Worm (Caenorhabditis elegans): ENCODE data around the gene nlp-60.

Gene nlp-60

ce11 chrIV:8691486-8691885 lies 12.4 kb upstream of the nlp-60 start, which contains the start of the genes hst-1 and ints-6:
Gene hst-1 (minus strand): TSS chrIV:8691513.
Gene ints-6 (plus strand): TSS chrIV:8691745.
- TF ChIP-seq nhr-23 (tag; optimal IDR thresholded peaks at IDR 0.05), result peak; percentile 13
- no peak for TF ChIP-seq nhr-25 (tag; optimal IDR thresholded peaks at IDR 0.05)
- TF ChIP-seq unc-39 (tag; optimal IDR thresholded peaks at IDR 0.05), result no peak
- peak; percentile 55 for TF ChIP-seq pha-4 (tag; optimal IDR thresholded peaks at IDR 0.05)
- peak; percentile 29 for TF ChIP-seq hmg-11 (tag; optimal IDR thresholded peaks at IDR 0.05)
- peak; percentile 8 for TF ChIP-seq lin-15B (tag; optimal IDR thresholded peaks at IDR 0.05)

- TF ChIP-seq nfya-1 (tag; optimal IDR thresholded peaks at IDR 0.05; ENCODE audit: insufficient read depth), result peak; percentile 84
- TF ChIP-seq unc-62 (GFP tag; optimal IDR thresholded peaks at IDR 0.05), result no peak
- peak; percentile 23 for TF ChIP-seq ceh-82 (tag; optimal IDR thresholded peaks at IDR 0.05)
- TF ChIP-seq mml-1 (tag; optimal IDR thresholded peaks at IDR 0.05), result no peak
- no peak for TF ChIP-seq ceh-16 (tag; optimal IDR thresholded peaks at IDR 0.05)
- no peak for TF ChIP-seq fkh-2 (tag; optimal IDR thresholded peaks at IDR 0.05)
- no peak for TF ChIP-seq ztf-4 (tag; optimal IDR thresholded peaks at IDR 0.05)
- TF ChIP-seq elt-2 (tag; optimal IDR thresholded peaks at IDR 0.05), result peak; percentile 42
- peak; percentile 89 for TF ChIP-seq lin-15B (tag; optimal IDR thresholded peaks at IDR 0.05)
- no peak for TF ChIP-seq ZK546.5 (tag; optimal IDR thresholded peaks at IDR 0.05)
- TF ChIP-seq pqm-1 (tag; optimal IDR thresholded peaks at IDR 0.05), result peak; percentile 62
- no peak for TF ChIP-seq egl-27 (tag; optimal IDR thresholded peaks at IDR 0.05)
- TF ChIP-seq elt-3 (tag; optimal IDR thresholded peaks at IDR 0.05), result no peak
- peak; percentile 79 for TF ChIP-seq nhr-43 (tag; optimal IDR thresholded peaks at IDR 0.05; ENCODE audit: poor library complexity, severe bottlenecking)
- no peak for TF ChIP-seq ceh-9 (tag; optimal IDR thresholded peaks at IDR 0.05)
- peak; percentile 49 for TF ChIP-seq tbx-2 (tag; optimal IDR thresholded peaks at IDR 0.05)
- TF ChIP-seq nhr-23 (tag; optimal IDR thresholded peaks at IDR 0.05), result peak; percentile 95
- peak; percentile 8 for TF ChIP-seq mdl-1 (tag; optimal IDR thresholded peaks at IDR 0.05)
- peak; percentile 71 for TF ChIP-seq ama-1 (optimal IDR thresholded peaks at IDR 0.05)
- TF ChIP-seq nhr-77 (tag; optimal IDR thresholded peaks at IDR 0.05), result peak; percentile 39
- no peak for TF ChIP-seq fos-1 (tag; optimal IDR thresholded peaks at IDR 0.05)
- no peak for TF ChIP-seq sea-2 (GFP tag; optimal IDR thresholded peaks at IDR 0.05)
- TF ChIP-seq hmg-11 (tag; optimal IDR thresholded peaks at IDR 0.05), result peak; percentile 84
- TF ChIP-seq R02D3.7 (tag; optimal IDR thresholded peaks at IDR 0.05), result peak; percentile 76
- peak; percentile 81 for TF ChIP-seq nhr-25 (tag; optimal IDR thresholded peaks at IDR 0.05)
- TF ChIP-seq lin-39 (tag; optimal IDR thresholded peaks at IDR 0.05), result peak; percentile 19
- no peak for TF ChIP-seq nhr-76 (tag; optimal IDR thresholded peaks at IDR 0.05)
- no peak for TF ChIP-seq daf-12 (tag; optimal IDR thresholded peaks at IDR 0.05)
- TF ChIP-seq ceh-28 (tag; optimal IDR thresholded peaks at IDR 0.05), result peak; percentile 78
- TF ChIP-seq snpc-4 (tag; optimal IDR thresholded peaks at IDR 0.05), result peak; percentile 77
- no peak for TF ChIP-seq fkh-10 (GFP tag; optimal IDR thresholded peaks at IDR 0.05)
- peak; percentile 83 for TF ChIP-seq skn-1 (tag; optimal IDR thresholded peaks at IDR 0.05)
- TF ChIP-seq pha-4 (tag; optimal IDR thresholded peaks at IDR 0.05), result peak; percentile 92
- TF ChIP-seq eor-1 (tag; optimal IDR thresholded peaks at IDR 0.05), result no peak
- TF ChIP-seq zag-1 (tag; optimal IDR thresholded peaks at IDR 0.05), result no peak
- peak; percentile 76 for TF ChIP-seq jun-1 (tag; optimal IDR thresholded peaks at IDR 0.05)
- peak; percentile 38 for TF ChIP-seq nhr-11 (tag; optimal IDR thresholded peaks at IDR 0.05)
- no peak for TF ChIP-seq elt-1 (tag; optimal IDR thresholded peaks at IDR 0.05)
- TF ChIP-seq ztf-11 (tag; optimal IDR thresholded peaks at IDR 0.05), result no peak
- peak; percentile 64 for TF ChIP-seq lsy-12 (tag; optimal IDR thresholded peaks at IDR 0.05)
- no peak for TF ChIP-seq nhr-67 (tag; optimal IDR thresholded peaks at IDR 0.05)
- TF ChIP-seq nhr-12 (tag; optimal IDR thresholded peaks at IDR 0.05), result no peak
- no peak for TF ChIP-seq nhr-28 (tag; optimal IDR thresholded peaks at IDR 0.05)
- TF ChIP-seq egl-5 (tag; optimal IDR thresholded peaks at IDR 0.05), result no peak
- TF ChIP-seq aly-2 (tag; optimal IDR thresholded peaks at IDR 0.05), result no peak
- TF ChIP-seq unc-39 (tag; optimal IDR thresholded peaks at IDR 0.05), result no peak
- no peak for TF ChIP-seq nhr-237 (tag; optimal IDR thresholded peaks at IDR 0.05)
Observed at ce11 chrIV:8687605-8688191, 8.6 kb upstream of the nlp-60 start, which contains the start of gene snrp-3. Gene snrp-3 (minus strand): TSS chrIV:8687810.

All from whole organism, L3 larva.